Fruit fly (Drosophila melanogaster) whole organism, prepupa: ENCODE results near the gene xit.

Experiments used
- CG11762 ChIP-seq: fragments of 200-800 bp; sonication (Bioruptor generic); optimal IDR thresholded peaks from 3 replicates; lab custom pipeline; 2016; ENCODE audit warnings: missing biosample characterization, missing genetic modification characterization; ENCODE audit not compliant: insufficient read depth
- CG15336 ChIP-seq: fragments of 200-800 bp; sonication (Bioruptor generic); IDR thresholded peaks from 2 replicates; pipeline ENCODE4 v1.3.6; 2022; ENCODE audit warnings: missing biosample characterization, missing genetic modification characterization
- Eip93F ChIP-seq: fragments of 200-800 bp; sonication (Bioruptor generic); optimal IDR thresholded peaks from 2 replicates; lab custom pipeline; 2016; ENCODE audit warnings: missing biosample characterization, mild to moderate bottlenecking, missing genetic modification characterization
- Lpt ChIP-seq: fragments of 200-800 bp; sonication (Bioruptor generic); optimal IDR thresholded peaks from 3 replicates; lab custom pipeline; 2016; ENCODE audit warnings: missing biosample characterization, missing genetic modification characterization

DNA sequence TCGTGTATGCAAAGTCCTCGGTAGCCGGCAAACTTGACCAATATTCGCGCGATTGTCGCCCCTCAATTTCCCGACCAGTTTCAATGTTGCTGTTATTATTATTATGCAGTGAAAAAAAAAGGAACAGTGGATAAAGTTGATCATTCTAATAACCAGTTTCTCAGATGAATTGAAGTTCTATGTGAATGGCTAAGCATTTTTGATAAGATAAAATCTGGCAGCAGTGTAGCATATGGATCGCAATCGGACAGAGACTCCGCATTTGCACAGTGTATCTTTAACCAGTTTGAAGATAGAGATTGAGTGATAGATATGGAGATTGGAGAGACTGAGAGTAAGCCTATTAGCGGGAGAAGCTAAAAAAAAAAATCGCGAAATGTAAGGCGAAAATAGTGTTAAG is 27.4 kb upstream of the xit start:
- TF ChIP-seq CG15336 (GFP tag; lab: Robert Waterston, UW) (peak; percentile 94), Eip93F (GFP tag; lab: Kevin White, UChicago) (no peak), Lpt (GFP tag; lab: Kevin White, UChicago) (peak; percentile 90), CG11762 (peak; percentile 52)
